Fruit fly (Drosophila melanogaster) whole organism: Measurements from ENCODE around the gene CG34282.
A peak's percentile ranks its signal among the peaks of the same experiment; 100 is the strongest.

Source experiments
- CG8478 ChIP-seq: fragments of >200 bp; optimal IDR thresholded peaks from 2 replicates; lab custom pipeline; 2018; ENCODE audit warnings: inconsistent platforms
- Dll ChIP-seq: fragments of >200 bp; optimal IDR thresholded peaks from 2 replicates; lab custom pipeline; 2017
- EcR ChIP-seq, 2 experiments: fragments of >200 bp; optimal IDR thresholded peaks; 2 replicates each; lab custom pipeline; 2017; ENCODE audit warnings: missing biosample characterization in 2 of 2, missing genetic modification characterization in 2 of 2, missing genetic modification reagents in 2 of 2
- pan ChIP-seq: fragments of >200 bp; optimal IDR thresholded peaks from 2 replicates; lab custom pipeline; 2017
- psq ChIP-seq: fragments of >200 bp; optimal IDR thresholded peaks from 2 replicates; lab custom pipeline; 2017
- usp ChIP-seq: fragments of >200 bp; optimal IDR thresholded peaks from 2 replicates; lab custom pipeline; 2017; ENCODE audit warnings: missing biosample characterization, missing genetic modification characterization, mixed read lengths

CG34282 gene

dm6 chr3R:18722490-18722889 lies 27.4 kb downstream of the CG34282 start, which contains the start of gene CG34283:
TSS of gene CG34283 (minus strand) at chr3R:18722590.
- TF ChIP-seq EcR (GFP tag; optimal IDR thresholded peaks at IDR 0.05; lab: Kevin White, UChicago) (no peak), pan (lab: Kevin White, UChicago) (no peak), Dll (lab: Kevin White, UChicago) (no peak), usp (GFP tag; lab: Kevin White, UChicago) (no peak)

dm6 chr3R:18726334-18726733 lies 31.3 kb downstream of the CG34282 start, which contains the start of gene CG7714:
TSS of gene CG7714 (minus strand) at chr3R:18726434.
- TF ChIP-seq psq (lab: Kevin White, UChicago), result no peak
- TF ChIP-seq CG8478, result no peak

DNA sequence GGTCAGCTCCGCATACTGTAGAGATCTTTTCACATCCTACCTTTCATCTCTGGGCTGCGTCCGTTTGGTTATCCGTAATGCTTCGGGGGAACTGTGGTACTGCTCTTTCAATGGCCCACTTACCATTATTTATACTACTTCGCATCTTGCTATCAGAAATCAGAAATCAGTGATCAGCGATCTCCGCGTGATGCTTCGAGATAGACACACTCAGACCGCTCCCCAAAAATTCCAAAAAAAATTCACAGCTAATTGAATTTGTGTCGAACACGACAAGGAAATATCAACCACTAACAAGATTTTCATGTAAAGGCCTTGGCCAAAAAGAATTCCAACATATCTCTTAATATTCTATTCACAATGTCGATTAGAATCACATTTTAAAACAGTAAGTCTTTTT lies 33.3 kb downstream of the CG34282 start, which contains the start of gene CG7715:
Gene CG7715, minus strand, starts transcription at position 101 of the 400 bp plus-strand sequence.
- no peak for TF ChIP-seq CG8478

DNA sequence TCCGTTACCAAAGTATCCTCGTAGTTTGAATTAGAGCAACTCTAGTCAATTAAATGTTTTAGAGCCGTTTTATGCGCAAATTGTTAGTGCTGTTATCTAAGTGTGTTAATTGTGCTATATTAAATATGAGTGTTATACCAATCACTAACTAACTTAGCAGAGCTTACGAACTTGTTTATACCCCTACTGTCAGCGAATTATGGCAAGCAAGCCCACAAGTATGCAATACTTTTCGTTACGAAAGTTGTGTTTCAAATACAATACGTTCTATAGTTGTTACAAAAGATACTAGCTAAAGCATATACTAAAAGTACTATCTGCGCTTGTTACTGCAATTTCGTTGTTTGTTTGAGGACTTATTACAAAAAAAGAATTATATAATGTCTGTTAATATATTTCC lies 36.2 kb downstream of the CG34282 start:
- TF ChIP-seq psq (lab: Kevin White, UChicago), result no peak
- TF ChIP-seq EcR (GFP tag; optimal IDR thresholded peaks at IDR 0.05; lab: Kevin White, UChicago), result no peak
- no peak for TF ChIP-seq usp (GFP tag; lab: Kevin White, UChicago)

dm6 chr3R:18732381-18732780 lies 37.3 kb downstream of the CG34282 start, which contains the start of gene CG14302:
TSS of gene CG14302 (plus strand) at chr3R:18732681.
- TF ChIP-seq CG8478 (no peak), psq (lab: Kevin White, UChicago) (no peak), usp (GFP tag; lab: Kevin White, UChicago) (no peak), pan (lab: Kevin White, UChicago) (no peak), Dll (lab: Kevin White, UChicago) (no peak), EcR (GFP tag; optimal IDR thresholded peaks at IDR 0.05; lab: Kevin White, UChicago) (no peak)

DNA sequence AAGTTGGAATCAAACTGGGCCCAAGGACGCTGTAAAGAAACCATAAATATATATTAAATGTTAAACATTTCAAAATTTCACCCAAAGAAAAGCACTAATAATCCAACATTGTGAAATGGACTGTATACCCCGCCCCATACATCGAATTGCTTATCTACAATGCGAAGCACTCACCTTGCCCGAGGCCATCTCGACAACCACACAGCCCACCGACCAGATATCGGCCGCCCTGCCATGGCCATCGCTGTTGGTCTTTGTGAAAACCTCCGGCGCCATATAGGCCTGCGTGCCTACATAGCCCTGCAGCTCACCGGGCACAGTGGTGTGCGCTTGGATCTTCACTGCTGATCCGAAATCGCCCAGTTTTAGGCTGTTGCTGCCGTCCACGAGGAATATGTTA lies 38.5 kb downstream of the CG34282 start:
- TF ChIP-seq CG8478, result no peak
- no peak for TF ChIP-seq Dll (lab: Kevin White, UChicago)
- TF ChIP-seq EcR (GFP tag; optimal IDR thresholded peaks at IDR 0.05; lab: Kevin White, UChicago), result no peak
- TF ChIP-seq psq (lab: Kevin White, UChicago), result no peak
- no peak for TF ChIP-seq pan (lab: Kevin White, UChicago)
- no peak for TF ChIP-seq usp (GFP tag; lab: Kevin White, UChicago)

dm6 chr3R:18738086-18738485 lies 43.0 kb downstream of the CG34282 start:
- TF ChIP-seq CG8478 (no peak), EcR (GFP tag; optimal IDR thresholded peaks at IDR 0.05; lab: Kevin White, UChicago) (no peak), psq (lab: Kevin White, UChicago) (no peak), usp (GFP tag; lab: Kevin White, UChicago) (no peak), pan (lab: Kevin White, UChicago) (no peak), Dll (lab: Kevin White, UChicago) (no peak)

DNA sequence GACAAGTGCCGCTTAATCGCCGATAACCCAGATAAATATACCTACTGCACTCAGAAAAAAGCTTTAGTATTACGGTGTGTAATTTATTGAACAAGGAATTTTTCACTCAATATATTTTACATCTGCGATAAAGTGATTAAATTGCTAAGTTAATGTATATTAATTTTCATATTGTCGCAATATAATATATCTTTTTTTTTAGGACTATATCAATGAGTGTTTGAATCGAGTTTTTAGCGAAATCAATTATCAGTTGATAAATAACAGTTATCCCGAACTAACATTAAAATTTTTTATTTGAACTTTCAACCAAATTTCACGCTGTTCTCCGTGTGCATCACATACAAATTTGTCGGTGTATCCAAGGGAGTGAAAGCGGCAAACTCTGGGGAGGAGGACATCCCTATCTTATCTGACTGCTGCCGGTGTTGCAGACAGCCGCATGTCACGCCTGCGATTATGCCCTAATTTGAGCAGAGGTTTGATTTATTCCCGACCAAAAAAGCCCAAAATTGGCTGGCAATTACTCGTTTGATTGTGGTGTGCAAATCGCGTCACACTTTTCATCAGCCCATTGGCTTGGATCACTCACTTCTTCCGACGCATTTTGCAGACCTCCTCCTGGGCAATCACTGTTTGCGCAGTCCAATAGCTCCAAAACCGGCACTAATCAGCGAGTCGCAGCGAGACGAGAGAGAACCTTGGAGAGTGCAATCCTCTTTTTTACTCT lies 43.8 kb downstream of the CG34282 start:
- TF ChIP-seq EcR (GFP tag; optimal IDR thresholded peaks at IDR 0.05; lab: Kevin White, UChicago) (no peak), usp (GFP tag; lab: Kevin White, UChicago) (no peak), Dll (lab: Kevin White, UChicago) (peak; percentile 61)

dm6 chr3R:18739435-18739977 lies 44.5 kb downstream of the CG34282 start:
- TF ChIP-seq Dll (lab: Kevin White, UChicago) (no peak), CG8478 (no peak), pan (lab: Kevin White, UChicago) (no peak), psq (lab: Kevin White, UChicago) (no peak), usp (GFP tag; lab: Kevin White, UChicago) (no peak), EcR (GFP tag; optimal IDR thresholded peaks at IDR 0.05; lab: Kevin White, UChicago) (no peak)

dm6 chr3R:18739978-18740954 lies 45.2 kb downstream of the CG34282 start:
- TF ChIP-seq CG8478 (no peak), EcR (GFP tag; optimal IDR thresholded peaks at IDR 0.05; lab: Kevin White, UChicago) (no peak), psq (lab: Kevin White, UChicago) (no peak), usp (GFP tag; lab: Kevin White, UChicago) (no peak), pan (lab: Kevin White, UChicago) (no peak), Dll (lab: Kevin White, UChicago) (no peak)

dm6 chr3R:18741027-18741843 lies 46.2 kb downstream of the CG34282 start:
- TF ChIP-seq pan (lab: Kevin White, UChicago), result peak; percentile 95
- TF ChIP-seq CG8478, result no peak
